Worm (Caenorhabditis elegans) whole organism, dauer: ENCODE measurements around the gene pud-1.2.

Experiments
- unc-62 ChIP-seq: sonication (generic microtip); optimal IDR thresholded peaks from 2 replicates; lab custom pipeline; 2017; ENCODE audit warnings: missing biosample characterization, missing genetic modification reagents, missing genetic modification characterization

pud-1.2 gene

ce11 chrV:2294577-2294976 lies 27.8 kb downstream of the pud-1.2 start, which contains the start of gene nhr-226:
Gene nhr-226, plus strand, starts transcription at chrV:2294877.
- TF ChIP-seq unc-62 (GFP tag; lab: Kevin White, UChicago) = no peak

- TF ChIP-seq unc-62 (GFP tag; lab: Kevin White, UChicago) = no peak
Observed at ce11 chrV:2292240-2292639, 30.1 kb downstream of the pud-1.2 start, which contains the start of gene nhr-115. Gene nhr-115, plus strand, starts transcription at chrV:2292540.

- no peak for TF ChIP-seq unc-62 (GFP tag; lab: Kevin White, UChicago)
Observed at ce11 chrV:2290329-2290728, 32.0 kb downstream of the pud-1.2 start, which contains the start of gene nhr-225. Gene nhr-225, minus strand, starts transcription at chrV:2290474.

- no peak for TF ChIP-seq unc-62 (GFP tag; lab: Kevin White, UChicago)
Observed at ce11 chrV:2285107-2285506, 37.3 kb downstream of the pud-1.2 start, which contains the start of gene nhr-227. Gene nhr-227, plus strand, starts transcription at chrV:2285432.

ce11 chrV:2281499-2281898 lies 40.9 kb downstream of the pud-1.2 start, which contains the start of gene nhr-228:
Gene nhr-228, plus strand, starts transcription at chrV:2281759.
- TF ChIP-seq unc-62 (GFP tag; lab: Kevin White, UChicago) = no peak

ce11 chrV:2278543-2278942 lies 43.8 kb downstream of the pud-1.2 start, which contains the start of gene fbxa-137:
Gene fbxa-137, plus strand, starts transcription at chrV:2278816.
- TF ChIP-seq unc-62 (GFP tag; lab: Kevin White, UChicago) = no peak

- TF ChIP-seq unc-62 (GFP tag; lab: Kevin White, UChicago) = no peak
Observed at ce11 chrV:2278052-2278451, 44.3 kb downstream of the pud-1.2 start, which contains the start of gene nhr-59. Gene nhr-59, minus strand, starts transcription at chrV:2278265.

- TF ChIP-seq unc-62 (GFP tag; lab: Kevin White, UChicago) = no peak
Observed at ce11 chrV:2277260-2277659, 45.1 kb downstream of the pud-1.2 start.

ce11 chrV:2274253-2274892 lies 48.0 kb downstream of the pud-1.2 start, which contains the start of the genes Y5H2A.4 and abu-4:
Gene Y5H2A.4, minus strand, starts transcription at chrV:2274353.
Gene abu-4, plus strand, starts transcription at chrV:2274842.
- no peak for TF ChIP-seq unc-62 (GFP tag; lab: Kevin White, UChicago)
